Worm (Caenorhabditis elegans) whole organism, mixed stage, embryonic: ENCODE data around the gene F35H8.2.

ENCODE experiments used
- M03D4.4 ChIP-seq: sonication (generic microtip); optimal IDR thresholded peaks from 2 replicates; lab custom pipeline; 2017; ENCODE audit warnings: mild to moderate bottlenecking, missing genetic modification characterization, missing compliant biosample characterization
- bed-3 ChIP-seq: fragments of 200-800 bp; sonication (Bioruptor generic); optimal IDR thresholded peaks from 3 replicates; lab custom pipeline; 2018; ENCODE audit warnings: mild to moderate bottlenecking, missing genetic modification characterization, moderate library complexity, missing compliant biosample characterization
- blmp-1 ChIP-seq: fragments of 150-350 bp; optimal IDR thresholded peaks from 2 replicates; lab custom pipeline; 2014; ENCODE audit warnings: missing biosample characterization, missing genetic modification characterization
- ceh-39 ChIP-seq: fragments of 150-350 bp; optimal IDR thresholded peaks from 2 replicates; lab custom pipeline; 2014; ENCODE audit warnings: missing biosample characterization, missing genetic modification characterization
- ceh-83 ChIP-seq: fragments of 200-800 bp; sonication (Bioruptor generic); optimal IDR thresholded peaks from 2 replicates; lab custom pipeline; 2018; ENCODE audit warnings: mild to moderate bottlenecking, missing genetic modification characterization, missing compliant biosample characterization
- ces-1 ChIP-seq: fragments of 150-350 bp; optimal IDR thresholded peaks from 2 replicates; lab custom pipeline; 2014; ENCODE audit warnings: missing biosample characterization, missing genetic modification reagents, missing genetic modification characterization
- cnd-1 ChIP-seq: fragments of 200-800 bp; sonication (Bioruptor generic); optimal IDR thresholded peaks from 2 replicates; lab custom pipeline; 2018; ENCODE audit warnings: mild to moderate bottlenecking, missing genetic modification characterization, missing compliant biosample characterization
- drap-1 ChIP-seq: fragments of 200-800 bp; sonication (Bioruptor generic); optimal IDR thresholded peaks from 3 replicates; lab custom pipeline; 2018; ENCODE audit warnings: mild to moderate bottlenecking, missing genetic modification characterization, missing compliant biosample characterization
- elt-1 ChIP-seq: sonication (generic microtip); optimal IDR thresholded peaks from 2 replicates; lab custom pipeline; 2017; ENCODE audit warnings: missing genetic modification characterization, mild to moderate bottlenecking, missing compliant biosample characterization, antibody characterized with exemption, moderate library complexity, borderline replicate concordance; ENCODE audit not compliant: insufficient read depth
- flh-1 ChIP-seq: fragments of 200-800 bp; sonication (Bioruptor generic); optimal IDR thresholded peaks from 2 replicates; lab custom pipeline; 2018; ENCODE audit warnings: mild to moderate bottlenecking, missing genetic modification characterization, moderate library complexity, missing compliant biosample characterization
- ham-2 ChIP-seq: fragments of 200-800 bp; sonication (Bioruptor generic); optimal IDR thresholded peaks from 2 replicates; lab custom pipeline; 2018; ENCODE audit warnings: mild to moderate bottlenecking, missing genetic modification characterization, missing compliant biosample characterization
- hlh-1 ChIP-seq: fragments of 150-350 bp; optimal IDR thresholded peaks from 2 replicates; lab custom pipeline; 2014; ENCODE audit warnings: missing biosample characterization, missing genetic modification reagents, missing genetic modification characterization
- lin-13 ChIP-seq: fragments of 150-350 bp; optimal IDR thresholded peaks from 2 replicates; lab custom pipeline; 2014; ENCODE audit warnings: missing biosample characterization, missing genetic modification characterization
- lin-32 ChIP-seq: fragments of 200-800 bp; sonication (Bioruptor generic); optimal IDR thresholded peaks from 2 replicates; lab custom pipeline; 2018; ENCODE audit warnings: mild to moderate bottlenecking, missing genetic modification characterization, missing compliant biosample characterization
- lsy-2 ChIP-seq: fragments of 150-350 bp; optimal IDR thresholded peaks from 2 replicates; lab custom pipeline; 2014; ENCODE audit warnings: missing biosample characterization, missing genetic modification characterization
- mab-5 ChIP-seq: fragments of 150-350 bp; optimal IDR thresholded peaks from 2 replicates; lab custom pipeline; 2014; ENCODE audit warnings: missing biosample characterization, missing genetic modification characterization
- mep-1 ChIP-seq: fragments of 150-350 bp; optimal IDR thresholded peaks from 2 replicates; lab custom pipeline; 2017; ENCODE audit warnings: missing biosample characterization, missing genetic modification reagents, missing genetic modification characterization, inconsistent platforms
- nhr-12 ChIP-seq: fragments of 150-350 bp; optimal IDR thresholded peaks from 2 replicates; lab custom pipeline; 2014; ENCODE audit warnings: missing biosample characterization, missing genetic modification characterization
- nhr-2 ChIP-seq: fragments of 150-350 bp; optimal IDR thresholded peaks from 2 replicates; lab custom pipeline; 2014; ENCODE audit warnings: missing biosample characterization, missing genetic modification characterization
- nhr-237 ChIP-seq: fragments of 150-350 bp; optimal IDR thresholded peaks from 2 replicates; lab custom pipeline; 2014; ENCODE audit warnings: missing biosample characterization, missing genetic modification characterization
- nhr-28 ChIP-seq: fragments of 150-350 bp; optimal IDR thresholded peaks from 2 replicates; lab custom pipeline; 2014; ENCODE audit warnings: missing biosample characterization, missing genetic modification characterization
- nhr-76 ChIP-seq: sonication (generic microtip); optimal IDR thresholded peaks from 2 replicates; lab custom pipeline; 2017; ENCODE audit warnings: missing biosample characterization, missing genetic modification characterization
- sem-2 ChIP-seq: fragments of 200-800 bp; sonication (Bioruptor generic); optimal IDR thresholded peaks from 2 replicates; lab custom pipeline; 2018; ENCODE audit warnings: mild to moderate bottlenecking, missing genetic modification characterization, missing compliant biosample characterization
- snpc-4 ChIP-seq: fragments of 150-350 bp; optimal IDR thresholded peaks from 2 replicates; lab custom pipeline; 2014; ENCODE audit warnings: missing biosample characterization, missing genetic modification characterization
- sptf-1 ChIP-seq: sonication (generic microtip); optimal IDR thresholded peaks from 2 replicates; lab custom pipeline; 2017; ENCODE audit warnings: mild to moderate bottlenecking, missing genetic modification characterization, moderate library complexity, missing compliant biosample characterization
- tbx-8 ChIP-seq: fragments of 200-800 bp; sonication (Bioruptor generic); optimal IDR thresholded peaks from 2 replicates; lab custom pipeline; 2018; ENCODE audit warnings: mild to moderate bottlenecking, missing genetic modification characterization, moderate library complexity, missing compliant biosample characterization
- unc-120 ChIP-seq: sonication (generic microtip); optimal IDR thresholded peaks from 2 replicates; lab custom pipeline; 2017; ENCODE audit warnings: missing genetic modification characterization, missing compliant biosample characterization; ENCODE audit not compliant: poor library complexity, severe bottlenecking
- unc-39 ChIP-seq: fragments of 150-350 bp; optimal IDR thresholded peaks from 2 replicates; lab custom pipeline; 2014; ENCODE audit warnings: missing biosample characterization, missing genetic modification characterization
- unc-62 ChIP-seq: fragments of 150-350 bp; optimal IDR thresholded peaks from 2 replicates; lab custom pipeline; 2014; ENCODE audit warnings: missing biosample characterization, missing genetic modification reagents, missing genetic modification characterization
- zip-8 ChIP-seq: fragments of 150-350 bp; optimal IDR thresholded peaks from 2 replicates; lab custom pipeline; 2014; ENCODE audit warnings: missing biosample characterization, missing genetic modification characterization
- ztf-11 ChIP-seq: fragments of 150-350 bp; optimal IDR thresholded peaks from 2 replicates; lab custom pipeline; 2014; ENCODE audit warnings: missing biosample characterization, missing genetic modification characterization

F35H8.2 gene

DNA sequence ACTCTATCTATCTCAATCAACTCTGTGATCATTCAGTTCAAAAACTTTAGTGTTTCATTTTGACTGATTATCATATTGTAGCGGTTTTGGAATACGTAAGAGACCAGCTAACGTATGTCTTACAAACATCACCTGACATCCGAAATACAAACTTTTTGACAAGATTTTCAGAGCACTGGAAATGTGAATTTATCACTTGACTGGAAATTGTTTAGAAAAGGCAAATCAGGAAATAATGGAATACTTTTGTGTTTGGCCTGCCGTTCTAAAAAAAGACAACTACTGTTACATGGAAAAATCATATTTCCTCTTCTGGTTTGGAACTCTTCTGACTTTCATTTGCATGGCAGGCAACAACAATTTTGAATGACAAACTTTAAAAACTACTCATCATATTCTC, 3.8 kb upstream of the F35H8.2 start, which contains the start of gene F35H8.12:
Gene F35H8.12, plus strand, starts transcription at position 301 of the 400 bp plus-strand sequence.
- TF ChIP-seq nhr-76 (tag; lab: Kevin White, UChicago) (no peak), lin-13 (tag; lab: Kevin White, UChicago) (no peak), drap-1 (GFP tag; lab: Kevin White, UChicago) (no peak)

DNA sequence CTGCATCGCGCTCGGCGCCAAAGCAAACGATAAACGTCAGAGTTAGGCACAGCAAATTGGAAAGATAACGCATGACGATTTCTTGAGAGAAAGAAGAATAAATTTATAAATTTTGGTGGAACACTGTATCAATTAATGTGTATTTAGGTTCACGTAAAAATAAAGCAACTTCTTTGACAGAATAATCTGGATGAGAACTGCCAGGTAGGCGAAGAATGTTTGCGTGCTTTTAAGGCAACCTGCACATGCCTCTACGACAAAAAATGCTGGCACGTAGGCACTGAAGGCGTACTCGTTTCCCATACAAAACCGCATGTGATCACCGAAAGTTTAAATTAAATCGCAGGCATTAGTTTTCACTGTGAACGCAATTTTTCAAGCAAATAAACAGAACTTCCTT, 2.1 kb upstream of the F35H8.2 start, which contains the start of gene F35H8.1:
Gene F35H8.1, minus strand, starts transcription at position 101 of the 400 bp plus-strand sequence.
- no peak for TF ChIP-seq M03D4.4 (tag; lab: Kevin White, UChicago)
- TF ChIP-seq sptf-1: no peak
- no peak for TF ChIP-seq mep-1 (tag; lab: Kevin White, UChicago)
- no peak for TF ChIP-seq unc-62 (GFP tag; lab: Kevin White, UChicago)
- TF ChIP-seq lsy-2 (tag; lab: Kevin White, UChicago): no peak
- TF ChIP-seq cnd-1 (tag; lab: Kevin White, UChicago): no peak
- TF ChIP-seq unc-39: no peak
- no peak for TF ChIP-seq hlh-1 (tag; lab: Kevin White, UChicago)
- no peak for TF ChIP-seq nhr-76 (tag; lab: Kevin White, UChicago)
- no peak for TF ChIP-seq zip-8 (tag; lab: Kevin White, UChicago)
- no peak for TF ChIP-seq drap-1 (GFP tag; lab: Kevin White, UChicago)
- TF ChIP-seq nhr-12 (tag; lab: Kevin White, UChicago): no peak
- no peak for TF ChIP-seq nhr-2 (tag; lab: Kevin White, UChicago)
- no peak for TF ChIP-seq bed-3

DNA sequence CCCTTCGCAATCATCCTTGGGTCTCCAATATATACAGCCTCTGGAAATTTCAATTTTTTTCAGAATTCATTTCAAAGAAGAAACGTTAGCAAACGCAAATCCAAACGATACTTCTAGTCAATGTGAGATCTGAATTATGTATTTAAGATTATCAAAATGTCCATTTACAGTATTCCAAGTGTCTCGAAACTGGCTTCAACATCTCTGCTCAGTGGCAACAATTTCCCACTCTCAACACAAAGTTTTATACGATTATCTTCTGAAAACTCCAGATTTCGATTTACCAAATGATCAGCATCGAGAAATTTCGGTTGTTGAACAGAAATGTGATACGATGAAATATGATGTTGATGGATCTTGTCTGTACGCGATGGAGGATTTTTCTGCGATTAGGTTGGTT, 1.3 kb downstream of the F35H8.2 start:
- TF ChIP-seq unc-39 (no peak), lin-32 (GFP tag; lab: Kevin White, UChicago) (no peak), tbx-8 (GFP tag; lab: Kevin White, UChicago) (no peak), unc-120 (no peak)

DNA sequence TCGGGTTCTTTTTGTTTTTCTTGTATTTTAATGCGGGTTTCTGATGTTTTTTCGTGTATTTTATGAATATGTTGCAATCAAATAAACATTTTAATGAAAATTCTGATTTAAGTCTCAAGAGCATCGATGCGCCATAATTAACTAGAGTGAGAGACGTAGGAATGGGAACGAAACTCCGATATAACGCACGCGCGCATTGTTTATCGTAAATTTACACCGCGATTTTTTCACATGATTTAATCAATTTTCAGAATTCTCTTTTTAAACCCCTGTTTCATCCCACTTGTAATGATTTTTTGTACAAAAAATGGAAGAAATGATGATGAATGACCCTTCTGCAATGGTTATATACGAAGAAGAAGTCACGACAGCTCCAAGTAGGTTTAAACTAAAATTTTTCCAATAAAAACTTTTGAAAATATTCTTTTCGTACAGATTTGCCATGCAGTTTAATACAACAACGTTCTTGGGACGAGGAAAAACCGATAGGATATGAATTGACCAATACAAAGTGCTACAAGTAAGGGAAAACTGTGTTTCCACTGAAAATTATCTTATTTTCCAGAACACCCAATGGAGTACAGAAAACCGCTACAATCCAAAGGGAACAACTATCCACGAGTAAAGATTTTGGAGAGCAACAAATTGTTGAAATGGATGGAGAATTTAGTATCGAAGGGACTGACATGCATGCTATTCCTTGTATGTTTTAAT, 2.3 kb downstream of the F35H8.2 start, which contains the start of gene zfp-2:
Gene zfp-2, plus strand, starts transcription at position 214 of the 714 bp plus-strand sequence.
- TF ChIP-seq M03D4.4 (tag; lab: Kevin White, UChicago): no peak
- no peak for TF ChIP-seq elt-1 (tag; lab: Kevin White, UChicago)
- no peak for TF ChIP-seq ham-2
- TF ChIP-seq nhr-12 (tag; lab: Kevin White, UChicago): no peak
- no peak for TF ChIP-seq snpc-4
- no peak for TF ChIP-seq blmp-1 (tag; lab: Kevin White, UChicago)
- TF ChIP-seq mep-1 (tag; lab: Kevin White, UChicago): no peak
- TF ChIP-seq ces-1 (GFP tag; lab: Kevin White, UChicago): peak; percentile 82
- TF ChIP-seq flh-1 (GFP tag; lab: Kevin White, UChicago): no peak
- peak; percentile 8 for TF ChIP-seq lsy-2 (tag; lab: Kevin White, UChicago)
- TF ChIP-seq sptf-1: no peak
- TF ChIP-seq, all 35 proteins: peak for 2

DNA sequence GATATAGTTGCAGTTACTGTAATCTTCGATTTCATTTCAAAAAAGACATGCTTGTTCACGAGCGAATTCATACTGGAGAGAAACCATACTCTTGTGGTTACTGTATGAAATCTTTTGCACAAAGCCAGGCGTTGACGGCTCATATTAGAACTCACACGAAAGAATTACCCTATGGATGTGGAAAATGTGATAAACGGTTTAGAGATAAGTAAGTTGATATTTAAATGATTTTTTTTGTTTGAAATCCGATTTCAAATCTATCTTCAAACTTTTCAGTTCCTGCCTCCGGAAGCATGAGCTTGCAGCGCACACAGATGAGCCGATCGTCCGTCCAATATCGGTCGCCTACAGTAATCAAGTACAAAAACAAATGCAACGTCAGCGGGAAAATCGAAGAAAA, 3.6 kb downstream of the F35H8.2 start:
- TF ChIP-seq lin-13 (tag; lab: Kevin White, UChicago): no peak
- no peak for TF ChIP-seq mab-5 (tag; lab: Kevin White, UChicago)
- no peak for TF ChIP-seq blmp-1 (tag; lab: Kevin White, UChicago)
- TF ChIP-seq nhr-2 (tag; lab: Kevin White, UChicago): no peak
- no peak for TF ChIP-seq unc-62 (GFP tag; lab: Kevin White, UChicago)
- TF ChIP-seq unc-120: no peak
- no peak for TF ChIP-seq zip-8 (tag; lab: Kevin White, UChicago)
- TF ChIP-seq ham-2: no peak
- no peak for TF ChIP-seq ztf-11 (tag; lab: Kevin White, UChicago)
- no peak for TF ChIP-seq cnd-1 (tag; lab: Kevin White, UChicago)
- no peak for TF ChIP-seq ceh-39 (tag; lab: Kevin White, UChicago)
- no peak for TF ChIP-seq ces-1 (GFP tag; lab: Kevin White, UChicago)
- TF ChIP-seq nhr-237 (tag; lab: Kevin White, UChicago): no peak
- TF ChIP-seq snpc-4: no peak

DNA sequence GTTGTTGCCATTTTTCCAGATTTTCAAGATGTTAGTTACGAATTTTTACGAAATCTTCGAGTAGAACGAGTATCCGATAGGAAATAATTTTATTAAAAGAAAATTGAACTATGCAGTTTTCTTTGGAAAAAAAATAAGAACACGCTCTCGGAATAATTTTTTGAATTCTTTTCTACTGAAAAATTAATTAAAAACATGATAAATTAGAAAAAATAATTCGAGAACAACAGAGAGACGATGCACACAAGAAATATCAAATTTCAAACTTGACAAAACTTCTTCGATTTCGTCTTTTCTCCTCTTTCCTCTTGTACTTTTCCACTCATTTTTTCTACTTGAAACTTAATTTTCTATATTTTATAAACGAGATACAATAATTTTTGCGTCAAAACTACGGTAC, 4.6 kb downstream of the F35H8.2 start, which contains the start of gene F35H8.4:
Gene F35H8.4, minus strand, starts transcription at position 101 of the 400 bp plus-strand sequence.
- TF ChIP-seq ztf-11 (tag; lab: Kevin White, UChicago) (no peak), nhr-76 (tag; lab: Kevin White, UChicago) (no peak), lsy-2 (tag; lab: Kevin White, UChicago) (no peak), sem-2 (no peak), ceh-83 (GFP tag; lab: Kevin White, UChicago) (no peak), ces-1 (GFP tag; lab: Kevin White, UChicago) (no peak), drap-1 (GFP tag; lab: Kevin White, UChicago) (no peak), nhr-28 (no peak), cnd-1 (tag; lab: Kevin White, UChicago) (no peak), M03D4.4 (tag; lab: Kevin White, UChicago) (no peak), lin-13 (tag; lab: Kevin White, UChicago) (no peak), flh-1 (GFP tag; lab: Kevin White, UChicago) (no peak), mab-5 (tag; lab: Kevin White, UChicago) (no peak), tbx-8 (GFP tag; lab: Kevin White, UChicago) (no peak), mep-1 (tag; lab: Kevin White, UChicago) (no peak)
